Fruit fly (Drosophila melanogaster) whole organism, pupa: Measurements from ENCODE around the gene tbrd-1.

Experiments
- CG10348 ChIP-seq: fragments of 200-800 bp; sonication (Bioruptor generic); IDR thresholded peaks from 2 replicates; pipeline ENCODE4 v1.3.6; 2022; ENCODE audit warnings: missing biosample characterization, missing genetic modification characterization
- CG15710 ChIP-seq: fragments of 200-800 bp; sonication (Bioruptor generic); optimal IDR thresholded peaks from 2 replicates; lab custom pipeline; 2018; ENCODE audit warnings: missing biosample characterization, mild to moderate bottlenecking, missing genetic modification characterization, moderate library complexity

DNA sequence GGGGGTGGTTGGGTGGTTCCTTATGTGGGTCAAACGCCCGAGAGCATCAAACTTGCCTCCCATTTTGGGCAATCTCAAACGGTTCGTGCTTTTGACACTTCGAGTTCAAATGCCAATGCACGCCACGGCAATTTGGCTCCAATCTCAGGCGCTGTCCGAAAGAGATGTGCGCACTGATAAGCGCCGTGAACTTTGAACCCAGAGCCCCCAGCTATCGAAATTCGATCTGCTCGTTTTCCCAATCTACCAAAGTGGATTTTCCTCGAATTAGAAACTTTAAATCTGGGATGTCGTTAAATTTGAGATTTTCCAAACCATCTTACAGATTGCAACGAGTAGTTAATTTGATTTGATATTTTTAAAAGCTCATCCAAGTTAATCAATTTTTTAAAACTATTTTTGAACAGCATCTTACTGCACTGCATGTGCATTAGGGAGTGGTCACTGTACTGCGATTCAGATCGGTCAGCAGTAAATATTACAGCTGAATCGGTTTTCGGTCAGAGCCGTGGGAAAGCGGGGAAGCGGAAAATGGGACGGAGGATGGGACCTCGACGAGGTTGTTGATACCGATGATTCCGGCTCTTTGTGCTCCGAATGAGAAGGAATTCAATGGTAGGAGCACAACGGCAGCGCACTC is 9.2 kb downstream of the tbrd-1 start:
- no peak for TF ChIP-seq CG15710
- TF ChIP-seq CG10348 (GFP tag; lab: Robert Waterston, UW), result no peak
